Worm (Caenorhabditis elegans): Measurements from ENCODE around the gene nhr-91.
A peak's percentile ranks its signal among the peaks of the same experiment; 100 is the strongest.

The nhr-91 gene

DNA sequence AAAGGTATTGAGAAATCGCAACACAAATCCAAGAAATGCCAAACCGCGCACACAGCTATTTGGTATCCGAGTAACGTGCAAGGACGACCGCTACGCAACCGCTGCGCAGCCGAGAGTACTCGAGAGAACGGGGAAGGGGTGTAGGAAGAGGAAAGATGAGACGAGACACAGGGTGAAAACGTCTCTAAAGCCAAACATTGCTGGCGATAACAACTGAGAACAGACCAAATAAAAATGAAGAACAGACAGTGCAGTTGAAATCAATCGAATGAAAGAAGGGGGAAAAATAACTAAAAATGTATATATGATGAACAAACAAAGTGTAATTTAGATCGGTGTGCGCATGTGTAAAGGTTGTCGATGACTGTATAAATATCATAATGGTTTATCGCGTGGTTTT, 27.9 kb upstream of the nhr-91 start (continued):
- TF ChIP-seq ZK546.5 (tag; optimal IDR thresholded peaks at IDR 0.05): no peak
- TF ChIP-seq spr-1 (tag; optimal IDR thresholded peaks at IDR 0.05): no peak
- TF ChIP-seq F37D6.2 (tag; optimal IDR thresholded peaks at IDR 0.05): no peak
- TF ChIP-seq nhr-25 (tag; optimal IDR thresholded peaks at IDR 0.05; ENCODE audit: borderline replicate concordance, insufficient read depth): peak; percentile 1
- no peak for TF ChIP-seq jun-1 (tag; optimal IDR thresholded peaks at IDR 0.05)
- no peak for TF ChIP-seq zip-11 (GFP tag; IDR thresholded peaks at IDR 0.05)
- TF ChIP-seq daf-19 (GFP tag; conservative IDR thresholded peaks at IDR 0.05): no peak
- TF ChIP-seq hmg-1.1 (GFP tag; IDR thresholded peaks at IDR 0.05): 0 out of 2 replicates have a peak, but pooled peaks have one; percentile 25
- no peak for TF ChIP-seq rbr-2 (tag; optimal IDR thresholded peaks at IDR 0.05)
- no peak for TF ChIP-seq ztf-11 (tag; optimal IDR thresholded peaks at IDR 0.05)
- TF ChIP-seq ceh-28 (tag; optimal IDR thresholded peaks at IDR 0.05): no peak
- no peak for TF ChIP-seq mdt-29 (GFP tag; IDR thresholded peaks at IDR 0.05)
- TF ChIP-seq daf-12 (tag; optimal IDR thresholded peaks at IDR 0.05): no peak
- TF ChIP-seq ces-1 (GFP tag; optimal IDR thresholded peaks at IDR 0.05): no peak
- TF ChIP-seq daf-16 (GFP tag; optimal IDR thresholded peaks at IDR 0.05): no peak
- TF ChIP-seq daf-16 (tag; optimal IDR thresholded peaks at IDR 0.05): peak; percentile 26
- TF ChIP-seq tag-97 (GFP tag; IDR thresholded peaks at IDR 0.05): no peak
- TF ChIP-seq nhr-76 (tag; optimal IDR thresholded peaks at IDR 0.05): no peak
- peak; percentile 61 for TF ChIP-seq hlh-11 (tag; optimal IDR thresholded peaks at IDR 0.05)
- no peak for TF ChIP-seq R02D3.7 (tag; optimal IDR thresholded peaks at IDR 0.05)
- peak; percentile 9 for TF ChIP-seq nhr-11 (tag; optimal IDR thresholded peaks at IDR 0.05)
- TF ChIP-seq dmd-9 (GFP tag; IDR thresholded peaks at IDR 0.05): no peak
- TF ChIP-seq dpl-1 (GFP tag; optimal IDR thresholded peaks at IDR 0.05): no peak
- TF ChIP-seq zfp-3 (GFP tag; conservative IDR thresholded peaks at IDR 0.05): no peak
- peak; percentile 43 for TF ChIP-seq dve-1 (tag; optimal IDR thresholded peaks at IDR 0.05; ENCODE audit: insufficient read depth)
- TF ChIP-seq zip-2 (tag; optimal IDR thresholded peaks at IDR 0.05): no peak
- no peak for TF ChIP-seq Y5F2A.4 (GFP tag; optimal IDR thresholded peaks at IDR 0.05)
- TF ChIP-seq snpc-1.2 (GFP tag; IDR thresholded peaks at IDR 0.05): no peak
- TF ChIP-seq mxl-3 (GFP tag; optimal IDR thresholded peaks at IDR 0.05): peak; percentile 42
- TF ChIP-seq ceh-32 (tag; optimal IDR thresholded peaks at IDR 0.05; ENCODE audit: poor library complexity): no peak
- no peak for TF ChIP-seq F44E2.7 (GFP tag; IDR thresholded peaks at IDR 0.05)
- no peak for TF ChIP-seq ceh-82 (tag; optimal IDR thresholded peaks at IDR 0.05)
- TF ChIP-seq pqm-1 (tag; optimal IDR thresholded peaks at IDR 0.05): no peak
- no peak for TF ChIP-seq lin-13 (GFP tag; optimal IDR thresholded peaks at IDR 0.05)
- TF ChIP-seq hlh-30 (tag; optimal IDR thresholded peaks at IDR 0.05; ENCODE audit: insufficient read depth): peak; percentile 64
- TF ChIP-seq aha-1 (tag): peak; percentile 28
- no peak for TF ChIP-seq fos-1 (tag; optimal IDR thresholded peaks at IDR 0.05)
- TF ChIP-seq dmd-8 (GFP tag; IDR thresholded peaks at IDR 0.05): no peak
- TF ChIP-seq lin-39 (tag; optimal IDR thresholded peaks at IDR 0.05): no peak
- no peak for TF ChIP-seq ama-1 (optimal IDR thresholded peaks at IDR 0.05)
- TF ChIP-seq nhr-77 (tag; optimal IDR thresholded peaks at IDR 0.05): no peak
- TF ChIP-seq egl-27 (tag; optimal IDR thresholded peaks at IDR 0.05): no peak
- TF ChIP-seq mes-2 (tag; optimal IDR thresholded peaks at IDR 0.05; ENCODE audit: poor library complexity, severe bottlenecking): peak; percentile 26
- TF ChIP-seq snpc-4 (tag; optimal IDR thresholded peaks at IDR 0.05): no peak
- no peak for TF ChIP-seq vab-7 (GFP tag; IDR thresholded peaks at IDR 0.05)
- TF ChIP-seq dmd-6 (GFP tag; IDR thresholded peaks at IDR 0.05): no peak; the same call in 1 of the 2 replicates
- no peak for TF ChIP-seq lim-7 (GFP tag; IDR thresholded peaks at IDR 0.05)
- TF ChIP-seq ceh-62 (tag; optimal IDR thresholded peaks at IDR 0.05): no peak
- no peak for TF ChIP-seq nhr-10 (tag; optimal IDR thresholded peaks at IDR 0.05)
- TF ChIP-seq nhr-6 (tag; optimal IDR thresholded peaks at IDR 0.05): peak; percentile 41
- TF ChIP-seq spr-3 (GFP tag; optimal IDR thresholded peaks at IDR 0.05): no peak
- TF ChIP-seq saeg-2 (GFP tag; IDR thresholded peaks at IDR 0.05): no peak
- no peak for TF ChIP-seq T20F7.1 (GFP tag; optimal IDR thresholded peaks at IDR 0.05)
- TF ChIP-seq Y75B8A.6 (GFP tag; IDR thresholded peaks at IDR 0.05): no peak

Data from whole organism, L4 larva.